Worm (Caenorhabditis elegans): ENCODE data around the gene F56D5.9.

F56D5.9 gene

ce11 chrIV:9422408-9422807 lies at the start of gene F56D5.9:
Gene F56D5.9 (minus strand): TSS chrIV:9422508.
- TF ChIP-seq unc-39 (tag; optimal IDR thresholded peaks at IDR 0.05) (no peak), unc-120 (tag; optimal IDR thresholded peaks at IDR 0.05; ENCODE audit: poor library complexity, severe bottlenecking) (no peak), mep-1 (tag; optimal IDR thresholded peaks at IDR 0.05) (no peak), zip-8 (tag; optimal IDR thresholded peaks at IDR 0.05) (no peak), pha-4 (tag; optimal IDR thresholded peaks at IDR 0.05) (no peak), bed-3 (GFP tag; optimal IDR thresholded peaks at IDR 0.05) (no peak), ztf-11 (tag; optimal IDR thresholded peaks at IDR 0.05) (no peak), ham-2 (GFP tag; optimal IDR thresholded peaks at IDR 0.05) (no peak), M03D4.4 (tag; optimal IDR thresholded peaks at IDR 0.05) (no peak), ces-1 (GFP tag; optimal IDR thresholded peaks at IDR 0.05) (no peak), elt-3 (tag; optimal IDR thresholded peaks at IDR 0.05) (no peak), ceh-83 (GFP tag; optimal IDR thresholded peaks at IDR 0.05) (no peak), nhr-76 (tag; optimal IDR thresholded peaks at IDR 0.05) (no peak), ceh-43 (GFP tag; optimal IDR thresholded peaks at IDR 0.05) (no peak), lsy-2 (tag; optimal IDR thresholded peaks at IDR 0.05) (no peak), drap-1 (GFP tag; optimal IDR thresholded peaks at IDR 0.05) (no peak), tbx-8 (GFP tag; optimal IDR thresholded peaks at IDR 0.05) (no peak), elt-1 (tag; optimal IDR thresholded peaks at IDR 0.05; ENCODE audit: borderline replicate concordance, insufficient read depth) (no peak)

ce11 chrIV:9469293-9469692 lies 47.0 kb upstream of the F56D5.9 start:
- TF ChIP-seq ces-1 (GFP tag; optimal IDR thresholded peaks at IDR 0.05) (no peak), unc-39 (tag; optimal IDR thresholded peaks at IDR 0.05) (no peak), unc-62 (GFP tag; optimal IDR thresholded peaks at IDR 0.05) (no peak), blmp-1 (tag; optimal IDR thresholded peaks at IDR 0.05) (no peak), sptf-1 (tag; optimal IDR thresholded peaks at IDR 0.05) (no peak), lin-32 (GFP tag; optimal IDR thresholded peaks at IDR 0.05) (no peak), sem-2 (GFP tag; optimal IDR thresholded peaks at IDR 0.05) (no peak), ztf-11 (tag; optimal IDR thresholded peaks at IDR 0.05) (no peak)

- TF ChIP-seq nhr-237 (tag; optimal IDR thresholded peaks at IDR 0.05) (no peak), drap-1 (GFP tag; optimal IDR thresholded peaks at IDR 0.05) (no peak), flh-1 (GFP tag; optimal IDR thresholded peaks at IDR 0.05) (no peak), M03D4.4 (tag; optimal IDR thresholded peaks at IDR 0.05) (no peak), ztf-11 (tag; optimal IDR thresholded peaks at IDR 0.05) (no peak), lin-32 (GFP tag; optimal IDR thresholded peaks at IDR 0.05) (no peak), ceh-43 (GFP tag; optimal IDR thresholded peaks at IDR 0.05) (no peak), ceh-83 (GFP tag; optimal IDR thresholded peaks at IDR 0.05) (no peak), ham-2 (GFP tag; optimal IDR thresholded peaks at IDR 0.05) (no peak), mab-5 (tag; optimal IDR thresholded peaks at IDR 0.05) (no peak), sptf-1 (tag; optimal IDR thresholded peaks at IDR 0.05) (no peak), nhr-76 (tag; optimal IDR thresholded peaks at IDR 0.05) (no peak), bed-3 (GFP tag; optimal IDR thresholded peaks at IDR 0.05) (no peak)
These were observed 45.1 kb upstream of the F56D5.9 start, which contains the start of gene F38E11.6 for ce11 chrIV:9467418-9467817. Gene F38E11.6 (minus strand): TSS chrIV:9467518.

- TF ChIP-seq nhr-12 (tag; optimal IDR thresholded peaks at IDR 0.05) (no peak), hlh-1 (tag; optimal IDR thresholded peaks at IDR 0.05) (no peak), nhr-28 (tag; optimal IDR thresholded peaks at IDR 0.05) (no peak)
These were observed 42.1 kb upstream of the F56D5.9 start for ce11 chrIV:9464345-9464783.

- TF ChIP-seq mep-1 (tag; optimal IDR thresholded peaks at IDR 0.05) (peak; percentile 40), nhr-237 (tag; optimal IDR thresholded peaks at IDR 0.05) (no peak), ces-1 (GFP tag; optimal IDR thresholded peaks at IDR 0.05) (peak; percentile 49), M03D4.4 (tag; optimal IDR thresholded peaks at IDR 0.05) (no peak), hlh-1 (tag; optimal IDR thresholded peaks at IDR 0.05) (peak; percentile 27)
These were observed 37.0 kb upstream of the F56D5.9 start, which contains the start of gene copb-2 for ce11 chrIV:9459224-9459781. Gene copb-2 (plus strand): TSS chrIV:9459731.

- TF ChIP-seq ceh-83 (GFP tag; optimal IDR thresholded peaks at IDR 0.05) (no peak), nhr-28 (tag; optimal IDR thresholded peaks at IDR 0.05) (no peak), drap-1 (GFP tag; optimal IDR thresholded peaks at IDR 0.05) (no peak), tbx-8 (GFP tag; optimal IDR thresholded peaks at IDR 0.05) (no peak), cnd-1 (tag; optimal IDR thresholded peaks at IDR 0.05) (no peak), unc-120 (tag; optimal IDR thresholded peaks at IDR 0.05; ENCODE audit: poor library complexity, severe bottlenecking) (no peak), M03D4.4 (tag; optimal IDR thresholded peaks at IDR 0.05) (no peak), lin-32 (GFP tag; optimal IDR thresholded peaks at IDR 0.05) (no peak), blmp-1 (tag; optimal IDR thresholded peaks at IDR 0.05) (no peak), elt-1 (tag; optimal IDR thresholded peaks at IDR 0.05; ENCODE audit: borderline replicate concordance, insufficient read depth) (no peak), pha-4 (tag; optimal IDR thresholded peaks at IDR 0.05) (no peak), snpc-4 (tag; optimal IDR thresholded peaks at IDR 0.05) (no peak), ham-2 (GFP tag; optimal IDR thresholded peaks at IDR 0.05) (no peak)
These were observed 35.1 kb upstream of the F56D5.9 start, which contains the start of gene cutl-17 for ce11 chrIV:9457400-9457799. Gene cutl-17 (minus strand): TSS chrIV:9457500.
